Fruit fly (Drosophila melanogaster) S2 (cell line): ENCODE data around the gene CG15728.

Experiments
- CG8478 ChIP-seq: fragments of >200 bp; optimal IDR thresholded peaks from 2 replicates; lab custom pipeline; 2018
- CTCF ChIP-seq, 2 experiments: fragments of >200 bp; optimal IDR thresholded peaks; 2 replicates each; lab custom pipeline; 2018

- no peak for TF ChIP-seq CTCF (optimal IDR thresholded peaks at IDR 0.05; lab: Kevin White, UChicago)
- no peak for TF ChIP-seq CG8478
Observed at dm6 chrX:12611536-12612458, 12.3 kb upstream of the CG15728 start, which contains the start of the genes CG1463 and Fpgs1.
